Worm (Caenorhabditis elegans): ENCODE data around the gene pssy-2.
A peak's percentile ranks its signal among the peaks of the same experiment; 100 is the strongest.

The pssy-2 gene

ce11 chrIII:13462965-13463783 is 8.4 kb upstream of the pssy-2 start, which contains the start of gene ant-1.1:
ant-1.1 (plus strand) TSS chrIII:13463163.
- TF ChIP-seq aly-2 (tag; optimal IDR thresholded peaks at IDR 0.05), result peak; percentile 37
- peak; percentile 97 for TF ChIP-seq isw-1 (GFP tag; IDR thresholded peaks at IDR 0.05)
- TF ChIP-seq nhr-12 (tag; optimal IDR thresholded peaks at IDR 0.05), result no peak
- peak; percentile 92 for TF ChIP-seq mep-1 (tag; optimal IDR thresholded peaks at IDR 0.05)
- no peak for TF ChIP-seq sptf-1 (tag; optimal IDR thresholded peaks at IDR 0.05)
- peak; percentile 49 for TF ChIP-seq nhr-237 (tag; optimal IDR thresholded peaks at IDR 0.05)
- peak; percentile 67; the same call in 1 of the 2 replicates for TF ChIP-seq unc-98 (GFP tag; IDR thresholded peaks at IDR 0.05)
- TF ChIP-seq lsy-2 (tag; optimal IDR thresholded peaks at IDR 0.05), result peak; percentile 99
- TF ChIP-seq unc-130 (tag; optimal IDR thresholded peaks at IDR 0.05), result peak; percentile 90
- peak; percentile 85 for TF ChIP-seq ztf-4 (tag; optimal IDR thresholded peaks at IDR 0.05)
- TF ChIP-seq efl-3 (GFP tag; optimal IDR thresholded peaks at IDR 0.05), result peak; percentile 16
- TF ChIP-seq ceh-82 (tag; optimal IDR thresholded peaks at IDR 0.05), result peak; percentile 87 to 99 (median 95)
- TF ChIP-seq mef-2 (tag; optimal IDR thresholded peaks at IDR 0.05), result peak; percentile 71
- TF ChIP-seq nhr-11 (tag; optimal IDR thresholded peaks at IDR 0.05), result peak; percentile 61
- no peak for TF ChIP-seq ets-5 (GFP tag; IDR thresholded peaks at IDR 0.05)
- TF ChIP-seq lin-13 (GFP tag; optimal IDR thresholded peaks at IDR 0.05), result peak; percentile 96
- peak; percentile 44 for TF ChIP-seq blmp-1 (tag; optimal IDR thresholded peaks at IDR 0.05)
- peak; percentile 93 for TF ChIP-seq lin-14 (GFP tag; optimal IDR thresholded peaks at IDR 0.05)
- TF ChIP-seq fos-1 (tag; optimal IDR thresholded peaks at IDR 0.05), result peak; percentile 72
- peak; percentile 96 for TF ChIP-seq nhr-85 (tag)
- peak; percentile 97 for TF ChIP-seq nhr-19 (GFP tag; conservative IDR thresholded peaks at IDR 0.05)
- no peak for TF ChIP-seq pqm-1 (tag; optimal IDR thresholded peaks at IDR 0.05)
- peak; percentile 97 for TF ChIP-seq snu-23 (GFP tag; optimal IDR thresholded peaks at IDR 0.05)
- TF ChIP-seq zag-1 (tag; optimal IDR thresholded peaks at IDR 0.05), result no peak
- TF ChIP-seq hpl-2 (GFP tag; optimal IDR thresholded peaks at IDR 0.05), result peak; percentile 2
- TF ChIP-seq xbp-1 (tag; optimal IDR thresholded peaks at IDR 0.05), result peak; percentile 95
- TF ChIP-seq aha-1 (tag; optimal IDR thresholded peaks at IDR 0.05), result peak; percentile 46
- peak; percentile 92 for TF ChIP-seq ceh-88 (GFP tag; IDR thresholded peaks at IDR 0.05)
- no peak for TF ChIP-seq tlp-1 (tag; optimal IDR thresholded peaks at IDR 0.05)
- TF ChIP-seq irx-1 (tag; optimal IDR thresholded peaks at IDR 0.05), result peak; percentile 77
- TF ChIP-seq sox-4 (tag; optimal IDR thresholded peaks at IDR 0.05), result peak; percentile 80
- no peak for TF ChIP-seq ces-1 (GFP tag; optimal IDR thresholded peaks at IDR 0.05)
- TF ChIP-seq ama-1 (optimal IDR thresholded peaks at IDR 0.05), result peak; percentile 83
- peak in 5 of 6 experiments; percentile 39 to 86 (median 60) for TF ChIP-seq elt-3 (tag; optimal IDR thresholded peaks at IDR 0.05)
- peak; percentile 88 for TF ChIP-seq ceh-8 (GFP tag; optimal IDR thresholded peaks at IDR 0.05)
- TF ChIP-seq dpl-1 (GFP tag; optimal IDR thresholded peaks at IDR 0.05), result peak; percentile 97 to 98 (median 97)
- no peak for TF ChIP-seq unc-30 (tag; optimal IDR thresholded peaks at IDR 0.05)
- peak; percentile 98 for TF ChIP-seq fkh-8 (tag; optimal IDR thresholded peaks at IDR 0.05)
- peak; percentile 90 to 99 for TF ChIP-seq efl-1 (optimal IDR thresholded peaks at IDR 0.05)
- peak; percentile 98 to 100 for TF ChIP-seq efl-1 (GFP tag; optimal IDR thresholded peaks at IDR 0.05 in 1 of 2)
- TF ChIP-seq unc-86 (tag; optimal IDR thresholded peaks at IDR 0.05), result peak; percentile 95
- no peak for TF ChIP-seq hlh-17 (GFP tag; optimal IDR thresholded peaks at IDR 0.05; ENCODE audit: borderline replicate concordance)
- peak; percentile 57 for TF ChIP-seq snpc-4 (tag; optimal IDR thresholded peaks at IDR 0.05)
- no peak for TF ChIP-seq pag-3 (tag; optimal IDR thresholded peaks at IDR 0.05; ENCODE audit: borderline replicate concordance, insufficient read depth)
- TF ChIP-seq dsc-1 (tag; optimal IDR thresholded peaks at IDR 0.05), result peak; percentile 96
- TF ChIP-seq ztf-11 (tag; optimal IDR thresholded peaks at IDR 0.05), result peak in 1 of 2 experiments; percentile 87
- peak; percentile 98 for TF ChIP-seq nhr-71 (tag; optimal IDR thresholded peaks at IDR 0.05)
- TF ChIP-seq nhr-76 (tag; optimal IDR thresholded peaks at IDR 0.05), result no peak
- TF ChIP-seq hlh-4 (tag; optimal IDR thresholded peaks at IDR 0.05), result peak; percentile 37
- TF ChIP-seq C04F5.9 (tag; optimal IDR thresholded peaks at IDR 0.05), result peak; percentile 70
- peak; percentile 95 for TF ChIP-seq swsn-7 (tag; optimal IDR thresholded peaks at IDR 0.05)
- peak; percentile 75 for TF ChIP-seq lin-39 (tag; optimal IDR thresholded peaks at IDR 0.05)
- no peak for TF ChIP-seq nhr-28 (tag; optimal IDR thresholded peaks at IDR 0.05)

All from whole organism, L1 larva.